Worm (Caenorhabditis elegans) whole organism, L4 larva: ENCODE results near the gene fbxc-43.

Source experiments
- ZK546.5 ChIP-seq, 2 experiments: sonication (generic microtip); optimal IDR thresholded peaks; 2 replicates each; lab custom pipeline; 2017; ENCODE audit warnings: missing biosample characterization in 2 of 2, missing genetic modification characterization in 2 of 2
- aly-2 ChIP-seq: sonication (generic microtip); optimal IDR thresholded peaks from 2 replicates; lab custom pipeline; 2018; ENCODE audit warnings: missing biosample characterization, missing genetic modification characterization
- ama-1 ChIP-seq: fragments of 150-350 bp; optimal IDR thresholded peaks from 2 replicates; lab custom pipeline; 2014; ENCODE audit warnings: inconsistent platforms, mixed read lengths
- ceh-32 ChIP-seq: sonication (generic microtip); optimal IDR thresholded peaks from 2 replicates; lab custom pipeline; 2016; ENCODE audit warnings: mild to moderate bottlenecking, missing genetic modification characterization, missing compliant biosample characterization; ENCODE audit not compliant: poor library complexity
- ceh-82 ChIP-seq: sonication (generic microtip); optimal IDR thresholded peaks from 2 replicates; lab custom pipeline; 2017; ENCODE audit warnings: missing biosample characterization, missing genetic modification characterization
- egl-27 ChIP-seq: sonication (generic microtip); optimal IDR thresholded peaks from 3 replicates; lab custom pipeline; 2017; ENCODE audit warnings: missing biosample characterization, missing genetic modification reagents, missing genetic modification characterization
- fos-1 ChIP-seq: fragments of 150-350 bp; optimal IDR thresholded peaks from 2 replicates; lab custom pipeline; 2014; ENCODE audit warnings: missing biosample characterization, missing genetic modification characterization
- mdl-1 ChIP-seq, 2 experiments: fragments of 150-350 bp in 1 of 2; sonication (generic microtip) in 1 of 2; optimal IDR thresholded peaks; 2 replicates each; lab custom pipeline; 2014 to 2017; ENCODE audit warnings: missing biosample characterization in 2 of 2, missing genetic modification characterization in 2 of 2
- pha-4 ChIP-seq, 2 experiments: fragments of 150-350 bp in 1 of 2; fragments of 200-800 bp in 1 of 2; sonication (Bioruptor generic) in 1 of 2; IDR thresholded peaks in 1 of 2; optimal IDR thresholded peaks in 1 of 2; 2 replicates each; pipeline versions ENCODE4 v1.3.6 to Lab custom; 2014 to 2022; ENCODE audit warnings: missing genetic modification characterization in 2 of 2, missing genetic modification reagents in 2 of 2, missing biosample characterization in 1 of 2, missing compliant biosample characterization in 1 of 2
- snpc-4 ChIP-seq: fragments of 150-350 bp; optimal IDR thresholded peaks from 2 replicates; lab custom pipeline; 2014; ENCODE audit warnings: missing biosample characterization, missing genetic modification characterization
- unc-62 ChIP-seq, 3 experiments: fragments of 150-350 bp in 1 of 3; sonication (generic microtip); optimal IDR thresholded peaks in 2 of 3; peaks in 1 of 3; 1 replicate in 1 of 3; 2 replicates in 2 of 3; lab custom pipeline; 2014 to 2017; ENCODE audit warnings: missing biosample characterization in 3 of 3, missing genetic modification characterization in 3 of 3, missing genetic modification reagents in 3 of 3, missing genotype in 1 of 3
- ztf-7 ChIP-seq: fragments of 150-350 bp; optimal IDR thresholded peaks from 2 replicates; lab custom pipeline; 2014; ENCODE audit warnings: missing biosample characterization, missing genetic modification characterization

- no peak for TF ChIP-seq ZK546.5 (tag; optimal IDR thresholded peaks at IDR 0.05; lab: Kevin White, UChicago)
- no peak for TF ChIP-seq unc-62 (GFP tag; optimal IDR thresholded peaks at IDR 0.05 in 1 of 2; lab: Kevin White, UChicago)
- TF ChIP-seq unc-62 (tag; optimal IDR thresholded peaks at IDR 0.05; lab: Kevin White, UChicago) = no peak
- TF ChIP-seq mdl-1 (tag; optimal IDR thresholded peaks at IDR 0.05; lab: Kevin White, UChicago) = no peak
- TF ChIP-seq ceh-82 (tag; lab: Kevin White, UChicago) = no peak
- TF ChIP-seq fos-1 = no peak
- no peak for TF ChIP-seq ama-1 (lab: Kevin White, UChicago)
- TF ChIP-seq pha-4 (GFP tag; IDR thresholded peaks at IDR 0.05; lab: Robert Waterston, UW) = no peak
- TF ChIP-seq pha-4 (tag; optimal IDR thresholded peaks at IDR 0.05; lab: Kevin White, UChicago) = no peak
- no peak for TF ChIP-seq egl-27 (tag; lab: Kevin White, UChicago)
- no peak for TF ChIP-seq ztf-7 (tag; lab: Kevin White, UChicago)
- no peak for TF ChIP-seq ceh-32 (tag; lab: Kevin White, UChicago)
- no peak for TF ChIP-seq snpc-4
- no peak for TF ChIP-seq aly-2 (tag; lab: Kevin White, UChicago)
These were observed 31.9 kb upstream of the fbxc-43 start for ce11 chrII:4267711-4268110.
